Worm (Caenorhabditis elegans) whole organism, L2 larva: ENCODE measurements around the gene C08H9.18.

ENCODE experiments used
- ama-1 ChIP-seq: fragments of 150-350 bp; optimal IDR thresholded peaks from 2 replicates; lab custom pipeline; 2018; ENCODE audit warnings: inconsistent platforms
- elt-1 ChIP-seq: fragments of 150-350 bp; optimal IDR thresholded peaks from 2 replicates; lab custom pipeline; 2014; ENCODE audit warnings: missing biosample characterization, missing genetic modification characterization
- nhr-12 ChIP-seq: fragments of 150-350 bp; optimal IDR thresholded peaks from 2 replicates; lab custom pipeline; 2014; ENCODE audit warnings: missing biosample characterization, missing genetic modification characterization
- unc-62 ChIP-seq: fragments of 150-350 bp; optimal IDR thresholded peaks from 2 replicates; lab custom pipeline; 2014; ENCODE audit warnings: missing biosample characterization, missing genetic modification reagents, missing genetic modification characterization

ce11 chrII:9838260-9838935 is 23.6 kb downstream of the C08H9.18 start, which contains the start of gene arrd-4:
- TF ChIP-seq ama-1 (lab: Kevin White, UChicago), result no peak
- TF ChIP-seq elt-1 (tag; lab: Kevin White, UChicago), result no peak
- no peak for TF ChIP-seq nhr-12 (tag; lab: Kevin White, UChicago)
- TF ChIP-seq unc-62 (GFP tag; lab: Kevin White, UChicago), result no peak
